Worm (Caenorhabditis elegans) whole organism, midembryonic: ENCODE measurements around the gene srh-67.

Experiments used
- T22C8.4 ChIP-seq: fragments of 200-800 bp; sonication (Bioruptor generic); IDR thresholded peaks from 2 replicates; pipeline ENCODE4 v1.3.6; 2022; ENCODE audit warnings: missing genetic modification characterization, missing compliant biosample characterization
- cog-1 ChIP-seq: sonication (generic microtip); optimal IDR thresholded peaks from 2 replicates; lab custom pipeline; 2016; ENCODE audit warnings: missing genetic modification characterization, missing compliant biosample characterization
- flt-1 ChIP-seq: fragments of 200-800 bp; sonication (Bioruptor generic); IDR thresholded peaks from 2 replicates; pipeline ENCODE4 v1.3.6; 2022; ENCODE audit warnings: missing genetic modification characterization, missing compliant biosample characterization
- ztf-23 ChIP-seq: fragments of 200-800 bp; sonication (Bioruptor generic); IDR thresholded peaks from 2 replicates; pipeline ENCODE4 v1.3.6; 2022; ENCODE audit warnings: missing genetic modification reagents, missing genetic modification characterization, missing compliant biosample characterization

- TF ChIP-seq T22C8.4 (no peak), cog-1 (tag; lab: Kevin White, UChicago) (no peak), flt-1 (no peak), ztf-23 (GFP tag; lab: Robert Waterston, UW) (no peak)
Observed at ce11 chrII:12482622-12483021, 26.1 kb upstream of the srh-67 start, which contains the start of gene fbxb-102.
